Worm (Caenorhabditis elegans) whole organism, L4 larva: ENCODE measurements around the gene gsto-2.

Source experiments
- F10B5.3 ChIP-seq: sonication (generic microtip); optimal IDR thresholded peaks from 2 replicates; lab custom pipeline; 2016; ENCODE audit warnings: mild to moderate bottlenecking, missing genetic modification characterization, missing compliant biosample characterization
- aly-2 ChIP-seq: sonication (generic microtip); optimal IDR thresholded peaks from 2 replicates; lab custom pipeline; 2018; ENCODE audit warnings: missing biosample characterization, missing genetic modification characterization
- ama-1 ChIP-seq: fragments of 150-350 bp; optimal IDR thresholded peaks from 2 replicates; lab custom pipeline; 2014; ENCODE audit warnings: inconsistent platforms, mixed read lengths
- daf-8 ChIP-seq: fragments of 200-800 bp; sonication (Bioruptor generic); IDR thresholded peaks from 2 replicates; pipeline ENCODE4 v1.3.6; 2022; ENCODE audit warnings: missing genetic modification characterization, missing compliant biosample characterization
- hmg-1.1 ChIP-seq: fragments of 200-800 bp; sonication (Bioruptor generic); IDR thresholded peaks from 2 replicates; pipeline ENCODE4 v1.3.6; 2022; ENCODE audit warnings: missing genetic modification reagents, missing genetic modification characterization, missing compliant biosample characterization
- jun-1 ChIP-seq: fragments of 150-350 bp; optimal IDR thresholded peaks from 2 replicates; lab custom pipeline; 2014; ENCODE audit warnings: missing biosample characterization, missing genetic modification reagents, missing genetic modification characterization
- lin-1 ChIP-seq: fragments of 200-800 bp; sonication (Bioruptor generic); IDR thresholded peaks from 2 replicates; pipeline ENCODE4 v1.3.6; 2022; ENCODE audit warnings: missing genetic modification reagents, missing genetic modification characterization, missing compliant biosample characterization
- lin-39 ChIP-seq: fragments of 150-350 bp; optimal IDR thresholded peaks from 2 replicates; lab custom pipeline; 2014; ENCODE audit warnings: missing biosample characterization, missing genetic modification reagents, missing genetic modification characterization
- lsy-2 ChIP-seq, 2 experiments: fragments of 150-350 bp in 1 of 2; sonication (generic microtip) in 1 of 2; optimal IDR thresholded peaks; 2 replicates each; lab custom pipeline; 2014 to 2017; ENCODE audit warnings: missing biosample characterization in 2 of 2, missing genetic modification characterization in 2 of 2
- madf-5 ChIP-seq, 2 experiments: fragments of 200-800 bp; sonication (Bioruptor generic); IDR thresholded peaks; 2 replicates each; pipeline ENCODE4 v1.3.6; 2022; ENCODE audit warnings: missing compliant biosample characterization in 2 of 2, missing genetic modification characterization in 2 of 2
- pha-4 ChIP-seq, 2 experiments: fragments of 150-350 bp in 1 of 2; fragments of 200-800 bp in 1 of 2; sonication (Bioruptor generic) in 1 of 2; IDR thresholded peaks in 1 of 2; optimal IDR thresholded peaks in 1 of 2; 2 replicates each; pipeline versions ENCODE4 v1.3.6 to Lab custom; 2014 to 2022; ENCODE audit warnings: missing genetic modification characterization in 2 of 2, missing genetic modification reagents in 2 of 2, missing biosample characterization in 1 of 2, missing compliant biosample characterization in 1 of 2
- unc-62 ChIP-seq, 3 experiments: fragments of 150-350 bp in 1 of 3; sonication (generic microtip); optimal IDR thresholded peaks in 2 of 3; peaks in 1 of 3; 1 replicate in 1 of 3; 2 replicates in 2 of 3; lab custom pipeline; 2014 to 2017; ENCODE audit warnings: missing biosample characterization in 3 of 3, missing genetic modification characterization in 3 of 3, missing genetic modification reagents in 3 of 3, missing genotype in 1 of 3
- zag-1 ChIP-seq: fragments of 150-350 bp; optimal IDR thresholded peaks from 2 replicates; lab custom pipeline; 2014; ENCODE audit warnings: missing biosample characterization, missing genetic modification characterization

ce11 chrIII:8509218-8509617 is 45.4 kb upstream of the gsto-2 start:
- TF ChIP-seq zag-1 (no peak), lin-1 (GFP tag; lab: Robert Waterston, UW) (no peak), lsy-2 (tag; optimal IDR thresholded peaks at IDR 0.05; lab: Kevin White, UChicago) (no peak), lin-39 (no peak), jun-1 (tag; lab: Kevin White, UChicago) (no peak), pha-4 (GFP tag; IDR thresholded peaks at IDR 0.05; lab: Robert Waterston, UW) (no peak), pha-4 (tag; optimal IDR thresholded peaks at IDR 0.05; lab: Kevin White, UChicago) (no peak), madf-5 (GFP tag; IDR thresholded peaks at IDR 0.05; lab: Robert Waterston, UW) (no peak), aly-2 (tag; lab: Kevin White, UChicago) (no peak), F10B5.3 (tag; lab: Kevin White, UChicago) (no peak), daf-8 (GFP tag; lab: Robert Waterston, UW) (no peak), hmg-1.1 (GFP tag; lab: Robert Waterston, UW) (no peak), ama-1 (lab: Kevin White, UChicago) (no peak), unc-62 (GFP tag; optimal IDR thresholded peaks at IDR 0.05 in 1 of 2; lab: Kevin White, UChicago) (no peak), unc-62 (tag; optimal IDR thresholded peaks at IDR 0.05; lab: Kevin White, UChicago) (no peak)
